Worm (Caenorhabditis elegans) whole organism, L4/young adult: Measurements from ENCODE around the gene rbd-1.

ENCODE experiments used
- W03F9.2 ChIP-seq: fragments of 150-350 bp; optimal IDR thresholded peaks from 2 replicates; lab custom pipeline; 2014; ENCODE audit warnings: missing biosample characterization, missing genetic modification characterization
- dao-5 ChIP-seq: sonication (generic microtip); optimal IDR thresholded peaks from 2 replicates; lab custom pipeline; 2016; ENCODE audit warnings: missing genotype, missing genetic modification characterization, moderate library complexity, missing compliant biosample characterization
- him-1 ChIP-seq: sonication (generic microtip); optimal IDR thresholded peaks from 2 replicates; lab custom pipeline; 2016; ENCODE audit warnings: missing genotype, missing genetic modification reagents, missing genetic modification characterization, missing compliant biosample characterization

ce11 chrIV:12703811-12704210 lies 21.0 kb upstream of the rbd-1 start, which contains the start of gene C27D8.4:
- no peak for TF ChIP-seq him-1 (tag; lab: Kevin White, UChicago)
- no peak for TF ChIP-seq W03F9.2 (tag; lab: Kevin White, UChicago)
- TF ChIP-seq dao-5 (tag; lab: Kevin White, UChicago) = no peak
